Worm (Caenorhabditis elegans): ENCODE results near the gene cec-3.

cec-3 gene

ce11 chrII:7839703-7840102 lies 17.7 kb downstream of the cec-3 start:
- TF ChIP-seq mls-2 (tag; optimal IDR thresholded peaks at IDR 0.05) = peak; percentile 7
- peak; percentile 55 for TF ChIP-seq blmp-1 (tag; optimal IDR thresholded peaks at IDR 0.05)
- no peak for TF ChIP-seq snpc-4 (tag; optimal IDR thresholded peaks at IDR 0.05)

ce11 chrII:7838661-7839060 lies 18.7 kb downstream of the cec-3 start:
- TF ChIP-seq unc-120 (tag; optimal IDR thresholded peaks at IDR 0.05; ENCODE audit: poor library complexity, severe bottlenecking) (peak; percentile 40), nhr-12 (tag; optimal IDR thresholded peaks at IDR 0.05) (no peak), mep-1 (tag; optimal IDR thresholded peaks at IDR 0.05) (peak; percentile 17), ces-1 (GFP tag; optimal IDR thresholded peaks at IDR 0.05) (peak; percentile 58)

- no peak for TF ChIP-seq nhr-12 (tag; optimal IDR thresholded peaks at IDR 0.05)
- no peak for TF ChIP-seq lin-32 (GFP tag; optimal IDR thresholded peaks at IDR 0.05)
- TF ChIP-seq unc-120 (tag; optimal IDR thresholded peaks at IDR 0.05; ENCODE audit: poor library complexity, severe bottlenecking) = peak; percentile 60
- TF ChIP-seq zip-8 (tag; optimal IDR thresholded peaks at IDR 0.05) = no peak
- peak; percentile 96 for TF ChIP-seq hlh-1 (tag; optimal IDR thresholded peaks at IDR 0.05)
- TF ChIP-seq tbx-8 (GFP tag; optimal IDR thresholded peaks at IDR 0.05) = no peak
- TF ChIP-seq elt-1 (tag; optimal IDR thresholded peaks at IDR 0.05; ENCODE audit: borderline replicate concordance, insufficient read depth) = no peak
- no peak for TF ChIP-seq mls-2 (tag; optimal IDR thresholded peaks at IDR 0.05)
- TF ChIP-seq unc-62 (GFP tag; optimal IDR thresholded peaks at IDR 0.05) = peak; percentile 46
- TF ChIP-seq nhr-76 (tag; optimal IDR thresholded peaks at IDR 0.05) = no peak
- no peak for TF ChIP-seq elt-3 (tag; optimal IDR thresholded peaks at IDR 0.05)
Measured at ce11 chrII:7836613-7837226, 20.7 kb downstream of the cec-3 start.

- TF ChIP-seq cnd-1 (tag; optimal IDR thresholded peaks at IDR 0.05) (no peak), tbx-8 (GFP tag; optimal IDR thresholded peaks at IDR 0.05) (no peak), M03D4.4 (tag; optimal IDR thresholded peaks at IDR 0.05) (no peak), ces-1 (GFP tag; optimal IDR thresholded peaks at IDR 0.05) (no peak), nhr-28 (tag; optimal IDR thresholded peaks at IDR 0.05) (no peak), pha-4 (tag; optimal IDR thresholded peaks at IDR 0.05) (no peak), nhr-12 (tag; optimal IDR thresholded peaks at IDR 0.05) (no peak), lsy-2 (tag; optimal IDR thresholded peaks at IDR 0.05) (no peak), ham-2 (GFP tag; optimal IDR thresholded peaks at IDR 0.05) (no peak), bed-3 (GFP tag; optimal IDR thresholded peaks at IDR 0.05) (no peak), zip-8 (tag; optimal IDR thresholded peaks at IDR 0.05) (no peak), lin-13 (tag; optimal IDR thresholded peaks at IDR 0.05) (no peak), nhr-76 (tag; optimal IDR thresholded peaks at IDR 0.05) (no peak), ceh-39 (tag; optimal IDR thresholded peaks at IDR 0.05) (no peak), mep-1 (tag; optimal IDR thresholded peaks at IDR 0.05) (no peak), nhr-237 (tag; optimal IDR thresholded peaks at IDR 0.05) (no peak), ceh-43 (GFP tag; optimal IDR thresholded peaks at IDR 0.05) (no peak), hlh-1 (tag; optimal IDR thresholded peaks at IDR 0.05) (no peak)
Measured at ce11 chrII:7835314-7835713, 22.1 kb downstream of the cec-3 start, which contains the start of gene cex-2. Gene cex-2, minus strand, starts transcription at chrII:7835414.

- TF ChIP-seq lin-32 (GFP tag; optimal IDR thresholded peaks at IDR 0.05) = no peak
- TF ChIP-seq snpc-4 (tag; optimal IDR thresholded peaks at IDR 0.05) = no peak
Measured at ce11 chrII:7832054-7832453, 25.3 kb downstream of the cec-3 start, which contains the start of gene T09A5.14. Gene T09A5.14, plus strand, starts transcription at chrII:7832354.

- TF ChIP-seq snpc-4 (tag; optimal IDR thresholded peaks at IDR 0.05) = no peak
- TF ChIP-seq blmp-1 (tag; optimal IDR thresholded peaks at IDR 0.05) = no peak
- TF ChIP-seq ceh-43 (GFP tag; optimal IDR thresholded peaks at IDR 0.05) = no peak
- no peak for TF ChIP-seq sptf-1 (tag; optimal IDR thresholded peaks at IDR 0.05)
- TF ChIP-seq ham-2 (GFP tag; optimal IDR thresholded peaks at IDR 0.05) = no peak
- no peak for TF ChIP-seq hlh-1 (tag; optimal IDR thresholded peaks at IDR 0.05)
- TF ChIP-seq mab-5 (tag; optimal IDR thresholded peaks at IDR 0.05) = no peak
- TF ChIP-seq flh-1 (GFP tag; optimal IDR thresholded peaks at IDR 0.05) = no peak
- no peak for TF ChIP-seq unc-39 (tag; optimal IDR thresholded peaks at IDR 0.05)
- TF ChIP-seq cnd-1 (tag; optimal IDR thresholded peaks at IDR 0.05) = no peak
- no peak for TF ChIP-seq ztf-11 (tag; optimal IDR thresholded peaks at IDR 0.05)
- TF ChIP-seq nhr-12 (tag; optimal IDR thresholded peaks at IDR 0.05) = no peak
- no peak for TF ChIP-seq lin-32 (GFP tag; optimal IDR thresholded peaks at IDR 0.05)
- no peak for TF ChIP-seq nhr-28 (tag; optimal IDR thresholded peaks at IDR 0.05)
- TF ChIP-seq unc-62 (GFP tag; optimal IDR thresholded peaks at IDR 0.05) = no peak
- TF ChIP-seq ceh-39 (tag; optimal IDR thresholded peaks at IDR 0.05) = no peak
- TF ChIP-seq mep-1 (tag; optimal IDR thresholded peaks at IDR 0.05) = no peak
- no peak for TF ChIP-seq mls-2 (tag; optimal IDR thresholded peaks at IDR 0.05)
Measured at ce11 chrII:7829616-7830015, 27.8 kb downstream of the cec-3 start.

Measured in whole organism, mixed stage, embryonic.